Worm (Caenorhabditis elegans) whole organism, mixed stage, embryonic: Measurements from ENCODE around the gene zhit-3.

ENCODE experiments used
- cnd-1 ChIP-seq: fragments of 200-800 bp; sonication (Bioruptor generic); optimal IDR thresholded peaks from 2 replicates; lab custom pipeline; 2018; ENCODE audit warnings: mild to moderate bottlenecking, missing genetic modification characterization, missing compliant biosample characterization
- nhr-2 ChIP-seq: fragments of 150-350 bp; optimal IDR thresholded peaks from 2 replicates; lab custom pipeline; 2014; ENCODE audit warnings: missing biosample characterization, missing genetic modification characterization
- unc-39 ChIP-seq: fragments of 150-350 bp; optimal IDR thresholded peaks from 2 replicates; lab custom pipeline; 2014; ENCODE audit warnings: missing biosample characterization, missing genetic modification characterization

- TF ChIP-seq cnd-1 (tag; lab: Kevin White, UChicago): no peak
- no peak for TF ChIP-seq nhr-2
- TF ChIP-seq unc-39 (tag; lab: Kevin White, UChicago): no peak
Observed at ce11 chrV:10238665-10239064, 26.7 kb upstream of the zhit-3 start, which contains the start of gene fubl-1.
